Worm (Caenorhabditis elegans): Measurements from ENCODE around the gene Y57E12B.1.

ce11 chrV:6934212-6934611 is 14.1 kb upstream of the Y57E12B.1 start, which contains the start of gene lipl-6:
- TF ChIP-seq tbx-8 (GFP tag; optimal IDR thresholded peaks at IDR 0.05) (no peak), mls-2 (tag; optimal IDR thresholded peaks at IDR 0.05) (no peak), nhr-237 (tag; optimal IDR thresholded peaks at IDR 0.05) (no peak), pha-4 (tag; optimal IDR thresholded peaks at IDR 0.05) (no peak), mep-1 (tag; optimal IDR thresholded peaks at IDR 0.05) (no peak), ztf-11 (tag; optimal IDR thresholded peaks at IDR 0.05) (no peak), nhr-28 (tag; optimal IDR thresholded peaks at IDR 0.05) (no peak), elt-1 (tag; optimal IDR thresholded peaks at IDR 0.05; ENCODE audit: borderline replicate concordance, insufficient read depth) (no peak), unc-62 (GFP tag; optimal IDR thresholded peaks at IDR 0.05) (no peak), zip-8 (tag; optimal IDR thresholded peaks at IDR 0.05) (peak; percentile 87), mab-5 (tag; optimal IDR thresholded peaks at IDR 0.05) (no peak), snpc-4 (tag; optimal IDR thresholded peaks at IDR 0.05) (no peak)

Measured in whole organism, mixed stage, embryonic.